Fruit fly (Drosophila melanogaster): Measurements from ENCODE around the gene net.

DNA sequence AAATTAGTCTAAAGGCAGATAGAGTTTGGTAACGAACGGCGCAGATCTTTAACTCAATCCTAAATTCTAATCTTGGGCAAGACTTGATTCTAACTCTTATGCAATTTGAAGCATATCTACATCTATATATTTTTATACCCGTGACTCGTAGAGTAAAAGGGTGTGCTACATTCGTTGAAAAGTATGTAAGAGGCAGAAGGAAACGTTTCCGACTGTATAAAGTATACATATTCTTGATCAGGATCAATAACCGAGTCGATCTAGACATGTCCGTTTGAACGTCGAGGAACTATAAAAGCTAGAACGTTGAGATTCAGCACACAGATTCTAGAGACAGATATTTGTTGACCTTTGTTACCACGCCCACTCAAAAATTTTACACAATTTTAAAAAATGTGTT lies 29.2 kb upstream of the net start, which contains the start of gene CG13694:
- TF ChIP-seq CG8478 (optimal IDR thresholded peaks at IDR 0.05) (no peak), EcR (GFP tag; optimal IDR thresholded peaks at IDR 0.05) (no peak), Dll (optimal IDR thresholded peaks at IDR 0.05) (no peak), psq (optimal IDR thresholded peaks at IDR 0.05) (no peak), usp (GFP tag; optimal IDR thresholded peaks at IDR 0.05) (no peak), pan (optimal IDR thresholded peaks at IDR 0.05) (no peak)
